Worm (Caenorhabditis elegans) whole organism, L4 larva: Measurements from ENCODE around the gene C46C2.3.

Experiments
- D1046.2 ChIP-seq: fragments of 200-800 bp; sonication (Bioruptor generic); IDR thresholded peaks from 2 replicates; pipeline ENCODE4 v1.3.6; 2022; ENCODE audit warnings: missing genetic modification characterization, missing compliant biosample characterization
- ceh-32 ChIP-seq: sonication (generic microtip); optimal IDR thresholded peaks from 2 replicates; lab custom pipeline; 2016; ENCODE audit warnings: mild to moderate bottlenecking, missing genetic modification characterization, missing compliant biosample characterization; ENCODE audit not compliant: poor library complexity
- ces-1 ChIP-seq: fragments of 150-350 bp; sonication (generic microtip); optimal IDR thresholded peaks from 4 replicates; lab custom pipeline; 2014; ENCODE audit warnings: missing biosample characterization, missing genetic modification reagents, missing genetic modification characterization
- lin-1 ChIP-seq: fragments of 200-800 bp; sonication (Bioruptor generic); IDR thresholded peaks from 2 replicates; pipeline ENCODE4 v1.3.6; 2022; ENCODE audit warnings: missing genetic modification reagents, missing genetic modification characterization, missing compliant biosample characterization
- nhr-25 ChIP-seq: sonication (generic microtip); optimal IDR thresholded peaks from 2 replicates; lab custom pipeline; 2017; ENCODE audit warnings: missing genetic modification characterization, mild to moderate bottlenecking, missing compliant biosample characterization, antibody characterized with exemption, moderate library complexity, borderline replicate concordance; ENCODE audit not compliant: insufficient read depth
- zfp-2 ChIP-seq: sonication (generic microtip); optimal IDR thresholded peaks from 2 replicates; lab custom pipeline; 2016; ENCODE audit warnings: mild to moderate bottlenecking, missing genetic modification characterization, missing compliant biosample characterization
- zip-2 ChIP-seq: fragments of 150-350 bp; optimal IDR thresholded peaks from 2 replicates; lab custom pipeline; 2014; ENCODE audit warnings: missing biosample characterization, missing genetic modification characterization

DNA sequence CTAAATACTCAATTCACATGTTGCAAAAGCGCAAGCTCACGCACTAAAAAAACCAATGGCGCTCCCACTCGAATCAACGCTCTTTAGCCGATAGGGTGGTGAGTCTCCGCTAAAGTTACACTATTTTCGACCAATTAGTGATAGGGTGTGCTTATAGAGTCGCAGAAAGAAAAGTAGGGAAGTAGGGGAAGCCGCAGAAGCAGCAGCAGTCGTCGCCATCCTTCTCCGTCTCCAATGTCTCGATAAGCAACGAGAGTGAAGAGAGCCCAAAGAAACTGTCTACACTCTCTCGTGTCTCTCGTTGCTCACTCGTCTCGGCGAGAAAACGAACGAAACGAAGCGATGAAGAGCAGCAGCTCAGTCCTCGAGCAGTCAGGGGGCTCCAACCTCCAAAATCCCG, 28.2 kb upstream of the C46C2.3 start:
- TF ChIP-seq lin-1 (peak; percentile 49; the same call in 1 of the 2 replicates), nhr-25 (no peak), ces-1 (GFP tag; lab: Kevin White, UChicago) (peak; percentile 26), ceh-32 (tag; lab: Kevin White, UChicago) (no peak), D1046.2 (no peak), zip-2 (tag; lab: Kevin White, UChicago) (no peak), zfp-2 (tag; lab: Kevin White, UChicago) (no peak)
